Worm (Caenorhabditis elegans) whole organism, L4 larva: ENCODE measurements around the gene trcs-2.

Experiments used
- ceh-32 ChIP-seq: sonication (generic microtip); optimal IDR thresholded peaks from 2 replicates; lab custom pipeline; 2016; ENCODE audit warnings: mild to moderate bottlenecking, missing genetic modification characterization, missing compliant biosample characterization; ENCODE audit not compliant: poor library complexity
- ceh-62 ChIP-seq: sonication (generic microtip); optimal IDR thresholded peaks from 2 replicates; lab custom pipeline; 2017; ENCODE audit warnings: missing biosample characterization, missing genetic modification characterization
- nhr-11 ChIP-seq: fragments of 150-350 bp; optimal IDR thresholded peaks from 2 replicates; lab custom pipeline; 2014; ENCODE audit warnings: missing biosample characterization, missing genetic modification characterization
- nhr-237 ChIP-seq: sonication (generic microtip); optimal IDR thresholded peaks from 2 replicates; lab custom pipeline; 2017; ENCODE audit warnings: missing biosample characterization, missing genetic modification characterization

DNA sequence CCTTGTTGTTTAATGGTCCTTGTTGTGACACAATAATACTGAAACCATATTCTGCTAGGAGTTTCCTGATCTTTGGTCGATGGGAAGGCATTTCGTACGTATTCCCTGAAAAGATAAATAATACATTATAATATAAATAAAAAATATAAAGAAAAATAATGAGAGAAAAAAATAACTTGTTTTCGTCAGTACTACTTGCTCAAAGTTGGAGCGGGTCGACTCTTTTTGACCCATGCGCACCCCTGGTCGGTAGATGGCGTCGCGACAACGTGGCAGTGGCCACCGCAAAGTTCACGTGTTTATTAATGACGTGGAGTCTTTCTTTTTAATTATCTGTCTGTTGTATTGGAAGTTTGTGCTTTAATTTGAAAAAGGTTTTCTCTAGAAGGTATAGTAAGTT lies 26.5 kb upstream of the trcs-2 start, which contains the start of gene C34C6.10:
- TF ChIP-seq ceh-62 (no peak), nhr-11 (no peak), ceh-32 (tag; lab: Kevin White, UChicago) (no peak), nhr-237 (tag; lab: Kevin White, UChicago) (no peak)
